Worm (Caenorhabditis elegans): ENCODE data around the gene rpa-1.

DNA sequence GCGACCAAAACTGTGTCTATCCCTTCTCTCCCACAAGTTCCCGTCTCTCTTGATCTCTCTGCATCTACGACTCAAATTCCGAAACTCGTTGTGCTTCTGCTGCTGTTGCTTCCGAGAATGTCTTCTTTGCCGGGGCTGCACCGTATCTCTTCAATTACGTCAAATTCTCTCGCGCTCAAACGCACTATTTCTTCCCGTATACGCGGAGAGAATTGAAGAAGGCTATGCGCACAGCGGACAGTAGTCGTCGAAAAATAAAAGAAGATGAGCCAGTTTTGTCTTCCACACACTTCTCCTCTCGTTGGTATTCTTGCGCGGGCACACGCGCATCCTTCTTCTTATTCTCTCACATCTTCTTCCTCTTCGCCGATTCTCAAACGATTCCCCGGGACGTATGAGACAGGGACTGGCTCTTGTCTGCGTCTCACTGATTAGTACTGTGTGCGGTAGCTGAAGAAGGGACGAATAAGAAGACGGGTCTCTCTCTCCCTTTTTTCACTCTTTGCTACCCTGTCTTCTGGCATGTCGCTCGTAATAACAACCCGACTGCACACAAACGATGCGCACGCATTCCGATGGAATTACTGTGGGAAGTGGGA, 12.0 kb downstream of the rpa-1 start:
- no peak for TF ChIP-seq nhr-19 (GFP tag; conservative IDR thresholded peaks at IDR 0.05)
- no peak for TF ChIP-seq isw-1 (GFP tag; IDR thresholded peaks at IDR 0.05)
- no peak for TF ChIP-seq egl-27 (tag; optimal IDR thresholded peaks at IDR 0.05)
- TF ChIP-seq zip-4 (GFP tag; optimal IDR thresholded peaks at IDR 0.05): no peak
- TF ChIP-seq blmp-1 (tag; optimal IDR thresholded peaks at IDR 0.05): peak; percentile 60
- TF ChIP-seq unc-30 (tag; optimal IDR thresholded peaks at IDR 0.05): no peak
- no peak for TF ChIP-seq unc-62 (GFP tag; optimal IDR thresholded peaks at IDR 0.05)
- peak in 4 of 6 experiments; percentile 5 to 25 (median 9) for TF ChIP-seq elt-3 (tag; optimal IDR thresholded peaks at IDR 0.05)
- TF ChIP-seq nhr-12 (tag; optimal IDR thresholded peaks at IDR 0.05): no peak
- TF ChIP-seq nhr-237 (tag; optimal IDR thresholded peaks at IDR 0.05): no peak
- TF ChIP-seq ama-1 (optimal IDR thresholded peaks at IDR 0.05): no peak
- no peak for TF ChIP-seq tbx-2 (tag; optimal IDR thresholded peaks at IDR 0.05)

All from whole organism, L1 larva.